Worm (Caenorhabditis elegans): ENCODE measurements around the gene elt-7.
"Not testable (repeated sequence)": the region's sequence is repeated elsewhere in the genome, so short reads cannot be mapped to it uniquely, and the experiment has no call there.

ce11 chrV:4760674-4761073, 9.8 kb upstream of the elt-7 start, which contains the start of gene bgnt-1.4:
- not testable (repeated sequence) for TF ChIP-seq F37B4.10 (GFP tag; IDR thresholded peaks at IDR 0.05); let-607 (tag; optimal IDR thresholded peaks at IDR 0.05)
